Worm (Caenorhabditis elegans) whole organism, L1 larva: Measurements from ENCODE around the gene gst-39.

Experiments
- alr-1 ChIP-seq: fragments of 200-800 bp; sonication (Bioruptor generic); optimal IDR thresholded peaks from 2 replicates; lab custom pipeline; 2018; ENCODE audit warnings: borderline replicate concordance, mild to moderate bottlenecking, missing genetic modification characterization, missing compliant biosample characterization
- ces-1 ChIP-seq: fragments of 150-350 bp; optimal IDR thresholded peaks from 2 replicates; lab custom pipeline; 2014; ENCODE audit warnings: missing biosample characterization, missing genetic modification reagents, missing genetic modification characterization
- egl-13 ChIP-seq: sonication (generic microtip); optimal IDR thresholded peaks from 2 replicates; lab custom pipeline; 2016; ENCODE audit warnings: missing genotype, missing genetic modification reagents, missing genetic modification characterization, missing compliant biosample characterization
- egl-27 ChIP-seq, 2 experiments: fragments of 150-350 bp in 1 of 2; sonication (generic microtip); optimal IDR thresholded peaks; 3 replicates each; lab custom pipeline; 2017 to 2018; ENCODE audit warnings: missing biosample characterization in 2 of 2, missing genetic modification characterization in 2 of 2, missing genetic modification reagents in 2 of 2
- lsy-2 ChIP-seq, 2 experiments: fragments of 150-350 bp; optimal IDR thresholded peaks; 2 replicates each; lab custom pipeline; 2014; ENCODE audit warnings: missing biosample characterization in 2 of 2, missing genetic modification characterization in 2 of 2
- mdl-1 ChIP-seq, 2 experiments: fragments of 150-350 bp; optimal IDR thresholded peaks; 2 replicates each; lab custom pipeline; 2014 to 2017; ENCODE audit warnings: missing biosample characterization in 2 of 2, missing genetic modification characterization in 2 of 2, inconsistent platforms in 1 of 2
- nhr-237 ChIP-seq: fragments of 150-350 bp; optimal IDR thresholded peaks from 2 replicates; lab custom pipeline; 2014; ENCODE audit warnings: missing biosample characterization, missing genetic modification characterization
- nhr-77 ChIP-seq: fragments of 150-350 bp; optimal IDR thresholded peaks from 2 replicates; lab custom pipeline; 2014; ENCODE audit warnings: missing biosample characterization, missing genetic modification characterization
- tbx-2 ChIP-seq: sonication (generic microtip); optimal IDR thresholded peaks from 2 replicates; lab custom pipeline; 2016; ENCODE audit warnings: missing genetic modification characterization, missing compliant biosample characterization
- unc-62 ChIP-seq: fragments of 150-350 bp; optimal IDR thresholded peaks from 2 replicates; lab custom pipeline; 2014; ENCODE audit warnings: missing biosample characterization, missing genetic modification reagents, missing genetic modification characterization

- TF ChIP-seq ces-1 (GFP tag; lab: Kevin White, UChicago) = no peak
- TF ChIP-seq unc-62 (GFP tag; lab: Kevin White, UChicago) = no peak
- no peak for TF ChIP-seq alr-1 (tag; lab: Kevin White, UChicago)
- no peak for TF ChIP-seq nhr-237 (tag; lab: Kevin White, UChicago)
- TF ChIP-seq egl-27 (tag; optimal IDR thresholded peaks at IDR 0.05; lab: Kevin White, UChicago) = no peak
- no peak for TF ChIP-seq egl-13 (tag; lab: Kevin White, UChicago)
- TF ChIP-seq lsy-2 (tag; optimal IDR thresholded peaks at IDR 0.05; lab: Kevin White, UChicago) = no peak
- TF ChIP-seq mdl-1 (tag; optimal IDR thresholded peaks at IDR 0.05; lab: Kevin White, UChicago) = no peak
- no peak for TF ChIP-seq tbx-2
- TF ChIP-seq nhr-77 = no peak
These were observed 13.8 kb downstream of the gst-39 start, which contains the start of gene ptr-20 for ce11 chrII:15157880-15158279.
